Fruit fly (Drosophila melanogaster) whole organism, adult: ENCODE results near the gene sov.

Experiments
- CG1620 ChIP-seq: fragments of 200-800 bp; sonication (Bioruptor generic); optimal IDR thresholded peaks from 2 replicates; lab custom pipeline; 2016; ENCODE audit warnings: missing biosample characterization, missing genetic modification characterization
- CG5204 ChIP-seq: fragments of 200-800 bp; sonication (Bioruptor generic); optimal IDR thresholded peaks from 2 replicates; lab custom pipeline; 2016; ENCODE audit warnings: missing biosample characterization, missing genetic modification characterization
- CG7101 ChIP-seq: fragments of 200-800 bp; sonication (Bioruptor generic); optimal IDR thresholded peaks from 2 replicates; lab custom pipeline; 2018; ENCODE audit warnings: missing biosample characterization, mild to moderate bottlenecking, missing genetic modification characterization, moderate library complexity
- Crg-1 ChIP-seq: fragments of 200-800 bp; sonication (Bioruptor generic); optimal IDR thresholded peaks from 2 replicates; lab custom pipeline; 2016; ENCODE audit warnings: missing biosample characterization, missing genetic modification characterization
- Hr96 ChIP-seq: fragments of 200-800 bp; sonication (Bioruptor generic); optimal IDR thresholded peaks from 2 replicates; lab custom pipeline; 2016; ENCODE audit warnings: missing biosample characterization, missing genetic modification characterization
- cnc ChIP-seq, 2 experiments: fragments of >200 bp; optimal IDR thresholded peaks; 2 replicates each; lab custom pipeline; 2017
- ovo ChIP-seq: fragments of 200-800 bp; sonication (Bioruptor generic); optimal IDR thresholded peaks from 2 replicates; lab custom pipeline; 2016; ENCODE audit warnings: missing biosample characterization, missing genetic modification characterization

DNA sequence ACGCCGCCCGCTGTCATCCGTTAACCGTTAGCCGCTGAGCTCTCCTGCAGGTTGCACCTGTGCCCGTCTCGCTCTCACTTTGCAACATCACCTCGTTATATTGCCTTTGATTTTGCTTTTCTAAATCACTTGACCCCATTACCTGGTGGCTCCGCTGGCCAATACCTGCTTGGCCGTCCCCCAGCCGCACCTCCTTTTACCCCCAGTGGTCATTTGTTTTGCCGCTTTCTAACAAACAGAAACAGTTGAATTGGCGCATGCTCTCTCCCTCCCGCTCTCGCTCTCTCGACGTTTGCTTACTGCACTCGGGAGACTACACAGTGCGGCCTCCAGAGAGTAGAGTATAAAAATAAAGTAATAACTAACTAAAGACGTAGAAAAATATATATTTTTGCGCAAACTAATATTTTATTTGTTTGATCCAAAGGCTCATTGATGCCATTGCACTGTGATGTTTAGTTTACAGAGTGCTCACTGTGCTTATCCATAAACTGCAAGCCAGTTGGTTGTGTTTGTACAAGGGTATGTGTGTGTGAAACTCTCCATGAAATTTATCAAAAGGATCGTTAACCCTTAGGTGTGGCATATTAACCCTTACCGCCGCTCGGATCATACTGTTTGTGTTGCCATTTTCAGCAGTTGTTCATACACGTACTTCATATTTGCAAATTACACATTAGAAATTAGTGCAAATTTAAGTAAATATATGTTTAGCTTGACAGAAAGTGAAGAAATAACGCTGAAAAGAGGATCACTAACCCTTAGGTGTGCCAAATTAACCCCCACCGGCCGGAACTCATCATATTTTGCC lies 48.6 kb downstream of the sov start:
- TF ChIP-seq CG5204 (GFP tag; lab: Kevin White, UChicago) (peak; percentile 72), CG7101 (tag; lab: Kevin White, UChicago) (peak; percentile 93), ovo (GFP tag; lab: Kevin White, UChicago) (peak; percentile 80), Crg-1 (GFP tag; lab: Kevin White, UChicago) (peak; percentile 80), cnc (optimal IDR thresholded peaks at IDR 0.05; lab: Kevin White, UChicago) (no peak), CG1620 (GFP tag; lab: Kevin White, UChicago) (no peak), Hr96 (peak; percentile 66)
